Fruit fly (Drosophila melanogaster) whole organism, embryonic: ENCODE measurements around the gene CG5498.

ENCODE experiments used
- Asciz ChIP-seq: fragments of 200-800 bp; sonication (Bioruptor generic); optimal IDR thresholded peaks from 2 replicates; lab custom pipeline; 2017; ENCODE audit warnings: missing biosample characterization, mild to moderate bottlenecking, missing genetic modification characterization, missing genetic modification reagents
- CG12071 ChIP-seq: fragments of 200-800 bp; sonication (Bioruptor generic); optimal IDR thresholded peaks from 3 replicates; lab custom pipeline; 2018; ENCODE audit warnings: missing biosample characterization, mild to moderate bottlenecking, missing genetic modification characterization
- CG12659 ChIP-seq: fragments of 200-800 bp; sonication (Bioruptor generic); optimal IDR thresholded peaks from 3 replicates; lab custom pipeline; 2017; ENCODE audit warnings: mild to moderate bottlenecking, missing biosample characterization, missing genetic modification reagents, missing genetic modification characterization
- CG13775 ChIP-seq: fragments of 200-800 bp; sonication (Bioruptor generic); optimal IDR thresholded peaks from 3 replicates; lab custom pipeline; 2017; ENCODE audit warnings: missing biosample characterization, mild to moderate bottlenecking, missing genetic modification characterization
- CG14860 ChIP-seq: fragments of 200-800 bp; sonication (Bioruptor generic); IDR thresholded peaks from 3 replicates; pipeline ENCODE4 v1.3.6; 2022; ENCODE audit warnings: missing biosample characterization, missing genetic modification characterization; ENCODE audit not compliant: partially characterized antibody
- CG1602 ChIP-seq: fragments of 200-800 bp; sonication (Bioruptor generic); optimal IDR thresholded peaks from 3 replicates; lab custom pipeline; 2016; ENCODE audit warnings: missing biosample characterization, missing genetic modification characterization
- CG1647 ChIP-seq: fragments of 200-800 bp; sonication (Bioruptor generic); optimal IDR thresholded peaks from 3 replicates; lab custom pipeline; 2016; ENCODE audit warnings: missing biosample characterization, missing genetic modification characterization
- CG17912 ChIP-seq: fragments of 200-800 bp; sonication (Bioruptor generic); optimal IDR thresholded peaks from 2 replicates; lab custom pipeline; 2018; ENCODE audit warnings: missing biosample characterization, mild to moderate bottlenecking, missing genetic modification characterization
- CG18599 ChIP-seq: fragments of 200-800 bp; sonication (Bioruptor generic); optimal IDR thresholded peaks from 3 replicates; lab custom pipeline; 2017; ENCODE audit warnings: missing biosample characterization, missing genetic modification characterization, mild to moderate bottlenecking, moderate library complexity, missing genetic modification reagents
- CG18619 ChIP-seq: fragments of 200-800 bp; sonication (Bioruptor generic); optimal IDR thresholded peaks from 3 replicates; lab custom pipeline; 2017; ENCODE audit warnings: missing biosample characterization, mild to moderate bottlenecking, missing genetic modification characterization
- CG2116 ChIP-seq: fragments of 200-800 bp; sonication (Bioruptor generic); optimal IDR thresholded peaks from 3 replicates; lab custom pipeline; 2018; ENCODE audit warnings: missing biosample characterization, mild to moderate bottlenecking, missing genetic modification characterization
- CG30403 ChIP-seq: fragments of 200-800 bp; sonication (Bioruptor generic); optimal IDR thresholded peaks from 3 replicates; lab custom pipeline; 2016; ENCODE audit warnings: missing biosample characterization, missing genetic modification characterization
- CG3726 ChIP-seq: fragments of 200-800 bp; sonication (Bioruptor generic); IDR thresholded peaks from 3 replicates; pipeline ENCODE4, ENCODE4 v1.3.6; 2022; ENCODE audit warnings: missing biosample characterization, missing genetic modification characterization
- CG42726 ChIP-seq: fragments of 200-800 bp; sonication (Bioruptor generic); IDR thresholded peaks from 2 replicates; pipeline ENCODE4 v1.3.6; 2022; ENCODE audit warnings: missing biosample characterization, missing genetic modification characterization; ENCODE audit not compliant: partially characterized antibody
- CG43689 ChIP-seq: fragments of 200-800 bp; sonication (Bioruptor generic); IDR thresholded peaks from 2 replicates; pipeline ENCODE4 v1.3.6; 2022; ENCODE audit warnings: missing biosample characterization, missing genetic modification characterization
- CG4617 ChIP-seq: fragments of 200-800 bp; sonication (Bioruptor generic); optimal IDR thresholded peaks from 3 replicates; lab custom pipeline; 2016; ENCODE audit warnings: missing biosample characterization, missing genetic modification characterization, borderline replicate concordance
- CG6765 ChIP-seq: fragments of 200-800 bp; sonication (Bioruptor generic); optimal IDR thresholded peaks from 3 replicates; lab custom pipeline; 2017; ENCODE audit warnings: missing biosample characterization, mild to moderate bottlenecking, missing genetic modification characterization
- CG7357 ChIP-seq: fragments of 200-800 bp; sonication (Bioruptor generic); IDR thresholded peaks from 3 replicates; pipeline ENCODE4 v1.3.6; 2022; ENCODE audit warnings: missing biosample characterization, missing genetic modification characterization
- CG8478 ChIP-seq: fragments of >200 bp; optimal IDR thresholded peaks from 2 replicates; lab custom pipeline; 2018
- CG9817 ChIP-seq: fragments of 200-800 bp; sonication (Bioruptor generic); optimal IDR thresholded peaks from 2 replicates; lab custom pipeline; 2018; ENCODE audit warnings: missing biosample characterization, mild to moderate bottlenecking, missing genetic modification characterization, moderate library complexity
- D19A ChIP-seq: fragments of 200-800 bp; optimal IDR thresholded peaks from 3 replicates; lab custom pipeline; 2019; ENCODE audit warnings: missing biosample characterization, mild to moderate bottlenecking, missing genetic modification characterization, moderate library complexity
- Dfd ChIP-seq, 2 experiments: fragments of >200 bp; optimal IDR thresholded peaks; 2 replicates each; lab custom pipeline; 2017; ENCODE audit warnings: missing biosample characterization in 2 of 2, missing genetic modification characterization in 2 of 2
- Gug ChIP-seq: fragments of 200-800 bp; sonication (Bioruptor generic); IDR thresholded peaks from 4 replicates; pipeline ENCODE4 v1.3.6; 2022; ENCODE audit warnings: missing biosample characterization, missing genetic modification characterization
- H15 ChIP-seq: fragments of 200-800 bp; sonication (Bioruptor generic); IDR thresholded peaks from 3 replicates; pipeline ENCODE4 v1.3.6; 2022; ENCODE audit warnings: missing biosample characterization, missing genetic modification characterization
- HmgD ChIP-seq: fragments of 200-800 bp; sonication (Bioruptor generic); optimal IDR thresholded peaks from 3 replicates; lab custom pipeline; 2016; ENCODE audit warnings: missing biosample characterization, missing genetic modification characterization
- Lim3 ChIP-seq: fragments of 200-800 bp; sonication (Bioruptor generic); IDR thresholded peaks from 2 replicates; pipeline ENCODE4 v1.3.6; 2022; ENCODE audit warnings: missing biosample characterization, missing genetic modification characterization
- Mes4 ChIP-seq: fragments of 200-800 bp; sonication (Bioruptor generic); optimal IDR thresholded peaks from 2 replicates; lab custom pipeline; 2016; ENCODE audit warnings: missing biosample characterization, missing genetic modification characterization
- NC2β ChIP-seq: fragments of 200-800 bp; sonication (Bioruptor generic); optimal IDR thresholded peaks from 2 replicates; lab custom pipeline; 2016; ENCODE audit warnings: missing biosample characterization, missing genetic modification characterization
- Neu2 ChIP-seq: fragments of 200-800 bp; sonication (Bioruptor generic); optimal IDR thresholded peaks from 3 replicates; lab custom pipeline; 2016; ENCODE audit warnings: missing biosample characterization, missing genetic modification characterization, borderline replicate concordance
- NfI ChIP-seq: fragments of 200-800 bp; sonication (Bioruptor generic); optimal IDR thresholded peaks from 3 replicates; lab custom pipeline; 2018; ENCODE audit warnings: missing biosample characterization, mild to moderate bottlenecking, missing genetic modification characterization, moderate library complexity
- Spps ChIP-seq: fragments of 200-800 bp; sonication (Bioruptor generic); optimal IDR thresholded peaks from 2 replicates; lab custom pipeline; 2018; ENCODE audit warnings: missing biosample characterization, mild to moderate bottlenecking, missing genetic modification characterization
- ara ChIP-seq: fragments of 200-800 bp; sonication (Bioruptor generic); IDR thresholded peaks from 2 replicates; pipeline ENCODE4 v1.3.6; 2022; ENCODE audit warnings: missing biosample characterization, missing genetic modification characterization
- ase ChIP-seq: fragments of 200-800 bp; sonication (Bioruptor generic); IDR thresholded peaks from 3 replicates; pipeline ENCODE4 v1.3.6; 2022; ENCODE audit warnings: missing biosample characterization, missing genetic modification characterization
- bbx ChIP-seq: fragments of 200-800 bp; sonication (Bioruptor generic); IDR thresholded peaks from 2 replicates; pipeline ENCODE4 v1.3.6; 2022; ENCODE audit warnings: missing biosample characterization, missing genetic modification characterization; ENCODE audit not compliant: partially characterized antibody
- bigmax ChIP-seq: fragments of 200-800 bp; sonication (Bioruptor generic); optimal IDR thresholded peaks from 2 replicates; lab custom pipeline; 2018; ENCODE audit warnings: missing biosample characterization, mild to moderate bottlenecking, missing genetic modification characterization
- ftz-f1 ChIP-seq: fragments of 200-800 bp; sonication (Bioruptor generic); optimal IDR thresholded peaks from 2 replicates; lab custom pipeline; 2016; ENCODE audit warnings: missing biosample characterization, missing genetic modification characterization
- her ChIP-seq: fragments of 200-800 bp; sonication (Bioruptor generic); optimal IDR thresholded peaks from 2 replicates; lab custom pipeline; 2016; ENCODE audit warnings: missing biosample characterization, missing genetic modification characterization
- kni ChIP-seq: fragments of 200-800 bp; sonication (Bioruptor generic); optimal IDR thresholded peaks from 3 replicates; lab custom pipeline; 2017; ENCODE audit warnings: mild to moderate bottlenecking, missing biosample characterization, missing genetic modification reagents, missing genetic modification characterization
- nmo ChIP-seq: fragments of 200-800 bp; sonication (Bioruptor generic); optimal IDR thresholded peaks from 2 replicates; lab custom pipeline; 2018; ENCODE audit warnings: missing biosample characterization, mild to moderate bottlenecking, missing genetic modification characterization, moderate library complexity
- onecut ChIP-seq: fragments of 200-800 bp; sonication (Bioruptor generic); IDR thresholded peaks from 2 replicates; pipeline ENCODE4 v1.3.6; 2022; ENCODE audit warnings: missing biosample characterization, missing genetic modification characterization
- psq ChIP-seq: fragments of 200-800 bp; sonication (Bioruptor generic); optimal IDR thresholded peaks from 2 replicates; lab custom pipeline; 2017; ENCODE audit warnings: missing biosample characterization, missing genetic modification characterization
- pzg ChIP-seq: fragments of 200-800 bp; sonication (Bioruptor generic); optimal IDR thresholded peaks from 3 replicates; lab custom pipeline; 2018; ENCODE audit warnings: missing biosample characterization, mild to moderate bottlenecking, missing genetic modification characterization, moderate library complexity
- sima ChIP-seq: fragments of 200-800 bp; sonication (Bioruptor generic); optimal IDR thresholded peaks from 2 replicates; lab custom pipeline; 2016; ENCODE audit warnings: missing biosample characterization, missing genetic modification characterization
- slbo ChIP-seq: fragments of 200-800 bp; sonication (Bioruptor generic); IDR thresholded peaks from 2 replicates; pipeline ENCODE4 v1.3.6; 2022; ENCODE audit warnings: missing biosample characterization, missing genetic modification characterization
- slou ChIP-seq: fragments of 200-800 bp; sonication (Bioruptor generic); optimal IDR thresholded peaks from 3 replicates; lab custom pipeline; 2016; ENCODE audit warnings: missing biosample characterization, missing genetic modification characterization
- slp2 ChIP-seq: fragments of 200-800 bp; sonication (Bioruptor generic); optimal IDR thresholded peaks from 2 replicates; lab custom pipeline; 2016; ENCODE audit warnings: missing biosample characterization, missing genetic modification characterization
- sna ChIP-seq: fragments of 200-800 bp; sonication (Bioruptor generic); IDR thresholded peaks from 2 replicates; pipeline ENCODE4 v1.3.6; 2022; ENCODE audit warnings: missing biosample characterization, missing genetic modification characterization; ENCODE audit not compliant: partially characterized antibody
- trem ChIP-seq: fragments of 200-800 bp; optimal IDR thresholded peaks from 3 replicates; lab custom pipeline; 2019; ENCODE audit warnings: missing biosample characterization, mild to moderate bottlenecking, missing genetic modification characterization, moderate library complexity
- zen2 ChIP-seq: fragments of 200-800 bp; sonication (Bioruptor generic); IDR thresholded peaks from 3 replicates; pipeline ENCODE4 v1.3.6; 2022; ENCODE audit warnings: missing biosample characterization, missing genetic modification characterization; ENCODE audit not compliant: partially characterized antibody

Gene CG5498

DNA sequence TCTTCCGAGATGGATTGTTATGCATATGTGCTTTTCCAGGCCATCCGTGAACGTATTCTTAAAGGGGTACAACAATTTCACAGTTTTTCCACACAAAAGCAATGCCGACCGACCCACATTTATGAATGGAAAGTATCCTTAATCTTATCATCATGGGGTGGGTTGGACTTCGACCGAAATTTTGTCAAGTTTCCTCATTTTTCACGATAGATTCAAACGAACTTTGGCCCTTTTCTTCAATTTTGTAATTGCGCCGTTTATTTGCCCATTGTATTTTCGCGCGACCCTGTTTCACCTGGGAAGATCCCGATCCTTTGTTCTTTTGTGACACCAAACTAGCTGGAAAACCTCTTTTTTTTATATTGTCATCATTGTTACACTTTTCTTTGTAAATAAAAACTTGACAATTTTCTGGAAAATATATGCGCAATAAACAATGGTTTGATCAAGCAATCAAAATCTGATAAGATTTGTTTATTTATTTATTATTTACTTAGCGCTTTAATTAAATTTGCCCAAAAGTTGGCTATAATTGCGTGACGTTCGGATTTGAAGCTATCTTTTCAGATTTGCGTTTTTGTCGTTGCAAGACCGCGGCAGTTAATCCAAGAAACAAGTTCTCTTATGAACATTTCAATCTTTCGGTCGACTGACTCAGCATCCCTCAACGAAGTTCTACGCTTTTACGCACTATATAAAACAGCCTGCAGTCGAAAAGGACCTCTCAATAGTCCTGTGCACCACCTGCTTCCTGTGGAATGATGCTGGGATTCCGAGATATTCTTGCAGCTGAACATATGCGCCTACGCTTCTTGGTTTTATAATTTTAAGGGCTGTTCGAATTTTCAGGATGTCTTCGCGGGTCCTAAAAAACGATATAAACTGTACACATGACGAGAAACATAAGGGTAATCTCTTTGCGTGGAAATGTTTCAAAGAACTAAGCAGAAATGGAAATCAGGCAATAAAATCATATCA is 22.4 kb upstream of the CG5498 start (continued):
- TF ChIP-seq CG4617 (GFP tag; lab: Kevin White, UChicago) (no peak), CG3726 (GFP tag; lab: Robert Waterston, UW) (no peak), slbo (GFP tag; lab: Robert Waterston, UW) (no peak), NfI (peak; percentile 44), Gug (GFP tag; lab: Robert Waterston, UW) (no peak), CG12659 (GFP tag; lab: Kevin White, UChicago) (peak; percentile 9), ara (GFP tag; lab: Robert Waterston, UW) (no peak), CG17912 (GFP tag; lab: Kevin White, UChicago) (peak; percentile 19), CG9817 (tag; lab: Kevin White, UChicago) (no peak), onecut (GFP tag; lab: Robert Waterston, UW) (no peak), Lim3 (GFP tag; lab: Robert Waterston, UW) (no peak), CG18619 (GFP tag; lab: Kevin White, UChicago) (no peak), CG30403 (GFP tag; lab: Kevin White, UChicago) (no peak), CG1602 (GFP tag; lab: Kevin White, UChicago) (no peak), her (GFP tag; lab: Kevin White, UChicago) (no peak), sima (GFP tag; lab: Kevin White, UChicago) (no peak), D19A (tag; lab: Kevin White, UChicago) (no peak), nmo (GFP tag; lab: Kevin White, UChicago) (no peak), trem (tag; lab: Kevin White, UChicago) (no peak), CG18599 (peak; percentile 0), bbx (GFP tag; lab: Robert Waterston, UW) (no peak), Mes4 (GFP tag; lab: Kevin White, UChicago) (no peak), CG13775 (GFP tag; lab: Kevin White, UChicago) (no peak), CG43689 (GFP tag; lab: Robert Waterston, UW) (no peak), Spps (no peak), kni (GFP tag; lab: Kevin White, UChicago) (no peak)

DNA sequence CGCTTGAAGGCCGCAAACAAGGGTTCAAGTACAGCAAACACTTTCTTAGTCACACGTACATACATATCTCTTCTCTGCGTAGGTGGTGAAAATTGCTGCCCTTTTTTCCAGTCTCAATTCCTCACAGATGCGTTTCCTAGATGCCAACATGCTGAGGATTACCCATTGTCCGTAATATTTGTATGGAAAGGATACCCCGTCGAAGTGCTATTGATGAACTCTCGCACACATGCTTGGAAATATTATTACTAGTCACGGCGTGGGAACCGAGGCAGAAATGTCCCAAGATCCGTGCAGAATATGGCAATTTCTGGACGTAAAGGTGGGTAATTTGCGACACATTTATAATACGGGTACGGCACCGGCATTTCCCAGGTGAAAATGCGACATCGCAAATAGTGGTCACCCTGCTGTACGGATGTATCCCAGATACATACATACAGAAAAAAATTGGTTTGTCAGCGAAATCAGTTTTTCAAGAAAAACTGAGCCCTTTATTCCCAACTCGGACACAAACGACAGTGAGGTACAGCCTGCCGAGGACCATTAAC is 21.5 kb upstream of the CG5498 start:
- TF ChIP-seq CG42726 (GFP tag; lab: Robert Waterston, UW) = peak; percentile 22; the same call in 1 of the 2 replicates
- TF ChIP-seq pzg = no peak
- TF ChIP-seq sna (GFP tag; lab: Robert Waterston, UW) = no peak
- TF ChIP-seq H15 (GFP tag; lab: Robert Waterston, UW) = no peak
- no peak for TF ChIP-seq CG12071 (GFP tag; lab: Kevin White, UChicago)
- no peak for TF ChIP-seq CG2116
- no peak for TF ChIP-seq NC2β
- TF ChIP-seq psq (GFP tag; lab: Kevin White, UChicago) = no peak
- TF ChIP-seq Dfd (GFP tag; optimal IDR thresholded peaks at IDR 0.05; lab: Kevin White, UChicago) = no peak
- TF ChIP-seq CG8478 (lab: Kevin White, UChicago) = no peak
- TF ChIP-seq slp2 = no peak
- no peak for TF ChIP-seq Asciz
- peak; percentile 53 for TF ChIP-seq Neu2 (GFP tag; lab: Kevin White, UChicago)
- TF ChIP-seq CG7357 (GFP tag; lab: Robert Waterston, UW) = no peak
- TF ChIP-seq ase = no peak
- no peak for TF ChIP-seq CG14860 (GFP tag; lab: Robert Waterston, UW)
- TF ChIP-seq zen2 = no peak
- no peak for TF ChIP-seq CG6765
- no peak for TF ChIP-seq CG1647
- TF ChIP-seq ftz-f1 (GFP tag; lab: Kevin White, UChicago) = no peak
- TF ChIP-seq bigmax (GFP tag; lab: Kevin White, UChicago) = no peak
- TF ChIP-seq HmgD (GFP tag; lab: Kevin White, UChicago) = no peak
- TF ChIP-seq slou (GFP tag; lab: Kevin White, UChicago) = no peak
